Worm (Caenorhabditis elegans): ENCODE results near the gene F52B11.5.

Gene F52B11.5

DNA sequence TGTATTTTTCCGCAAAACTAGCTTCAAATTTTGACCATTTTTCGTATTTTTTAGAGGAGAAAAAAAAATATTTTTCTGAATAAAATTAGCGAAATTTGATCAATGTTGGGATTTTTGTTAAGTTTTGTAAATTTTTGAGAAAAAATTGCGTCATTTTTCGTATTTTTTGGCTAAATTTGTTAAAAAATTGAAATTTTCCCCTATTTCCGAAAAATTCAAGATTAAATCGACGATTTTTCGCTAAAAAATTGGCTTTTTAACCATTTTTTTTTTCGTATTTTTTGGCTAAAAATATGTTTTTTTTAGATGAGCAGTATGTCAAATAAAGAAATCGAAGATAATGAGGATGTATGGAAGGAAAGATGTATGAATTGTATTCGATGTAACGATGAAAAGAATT lies 25.9 kb downstream of the F52B11.5 start, which contains the start of gene cfp-1:
TSS of gene cfp-1 (plus strand) at position 301 of the 400 bp plus-strand sequence.
- TF ChIP-seq lsy-12 (tag; optimal IDR thresholded peaks at IDR 0.05) = no peak
- TF ChIP-seq nhr-67 (tag; optimal IDR thresholded peaks at IDR 0.05) = no peak
- no peak for TF ChIP-seq nhr-76 (tag; optimal IDR thresholded peaks at IDR 0.05)
- TF ChIP-seq nhr-23 (tag; optimal IDR thresholded peaks at IDR 0.05) = no peak
- no peak for TF ChIP-seq nhr-43 (tag; optimal IDR thresholded peaks at IDR 0.05; ENCODE audit: poor library complexity, severe bottlenecking)
- no peak for TF ChIP-seq egl-27 (tag; optimal IDR thresholded peaks at IDR 0.05)
- TF ChIP-seq nhr-77 (tag; optimal IDR thresholded peaks at IDR 0.05) = no peak
- TF ChIP-seq sea-2 (GFP tag; optimal IDR thresholded peaks at IDR 0.05) = no peak
- no peak for TF ChIP-seq hmg-11 (tag; optimal IDR thresholded peaks at IDR 0.05)
- no peak for TF ChIP-seq daf-12 (tag; optimal IDR thresholded peaks at IDR 0.05)
- no peak for TF ChIP-seq mml-1 (tag; optimal IDR thresholded peaks at IDR 0.05)
- no peak for TF ChIP-seq nhr-25 (tag; optimal IDR thresholded peaks at IDR 0.05)
- no peak for TF ChIP-seq fkh-10 (GFP tag; optimal IDR thresholded peaks at IDR 0.05)
- TF ChIP-seq zag-1 (tag; optimal IDR thresholded peaks at IDR 0.05) = no peak
- no peak for TF ChIP-seq nhr-28 (tag; optimal IDR thresholded peaks at IDR 0.05)
- TF ChIP-seq egl-5 (tag; optimal IDR thresholded peaks at IDR 0.05) = no peak
- no peak for TF ChIP-seq nhr-12 (tag; optimal IDR thresholded peaks at IDR 0.05)
- TF ChIP-seq mdl-1 (tag; optimal IDR thresholded peaks at IDR 0.05) = no peak
- no peak for TF ChIP-seq ceh-82 (tag; optimal IDR thresholded peaks at IDR 0.05)

DNA sequence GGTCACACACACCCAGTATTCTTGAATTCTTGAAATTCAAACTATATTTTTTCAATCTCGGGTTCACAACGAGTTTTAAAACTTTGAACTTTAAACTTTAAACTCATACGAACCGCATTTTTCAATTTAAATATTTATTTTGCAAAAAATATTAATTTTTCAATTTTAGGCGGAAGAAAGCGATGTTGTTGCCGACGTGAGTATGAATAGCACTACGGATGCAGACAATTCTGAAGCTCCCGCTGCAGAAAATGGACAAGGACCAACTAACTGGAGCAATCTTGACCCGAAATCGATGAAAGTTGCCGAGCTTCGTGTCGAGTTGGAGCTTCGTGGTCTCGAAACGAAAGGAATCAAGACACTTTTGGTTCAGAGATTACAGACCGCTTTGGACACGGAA lies 28.6 kb downstream of the F52B11.5 start:
- TF ChIP-seq nhr-76 (tag; optimal IDR thresholded peaks at IDR 0.05) = no peak
- no peak for TF ChIP-seq eor-1 (tag; optimal IDR thresholded peaks at IDR 0.05)
- no peak for TF ChIP-seq ZK546.5 (tag; optimal IDR thresholded peaks at IDR 0.05)
- no peak for TF ChIP-seq nhr-25 (tag; optimal IDR thresholded peaks at IDR 0.05)
- TF ChIP-seq ama-1 (optimal IDR thresholded peaks at IDR 0.05) = no peak
- no peak for TF ChIP-seq nhr-23 (tag; optimal IDR thresholded peaks at IDR 0.05)
- no peak for TF ChIP-seq pqm-1 (tag; optimal IDR thresholded peaks at IDR 0.05)
- no peak for TF ChIP-seq nfya-1 (tag; optimal IDR thresholded peaks at IDR 0.05; ENCODE audit: insufficient read depth)
- TF ChIP-seq R02D3.7 (tag; optimal IDR thresholded peaks at IDR 0.05) = no peak
- no peak for TF ChIP-seq lin-39 (tag; optimal IDR thresholded peaks at IDR 0.05)
- TF ChIP-seq snpc-4 (tag; optimal IDR thresholded peaks at IDR 0.05) = no peak
- no peak for TF ChIP-seq pha-4 (tag; optimal IDR thresholded peaks at IDR 0.05)

DNA sequence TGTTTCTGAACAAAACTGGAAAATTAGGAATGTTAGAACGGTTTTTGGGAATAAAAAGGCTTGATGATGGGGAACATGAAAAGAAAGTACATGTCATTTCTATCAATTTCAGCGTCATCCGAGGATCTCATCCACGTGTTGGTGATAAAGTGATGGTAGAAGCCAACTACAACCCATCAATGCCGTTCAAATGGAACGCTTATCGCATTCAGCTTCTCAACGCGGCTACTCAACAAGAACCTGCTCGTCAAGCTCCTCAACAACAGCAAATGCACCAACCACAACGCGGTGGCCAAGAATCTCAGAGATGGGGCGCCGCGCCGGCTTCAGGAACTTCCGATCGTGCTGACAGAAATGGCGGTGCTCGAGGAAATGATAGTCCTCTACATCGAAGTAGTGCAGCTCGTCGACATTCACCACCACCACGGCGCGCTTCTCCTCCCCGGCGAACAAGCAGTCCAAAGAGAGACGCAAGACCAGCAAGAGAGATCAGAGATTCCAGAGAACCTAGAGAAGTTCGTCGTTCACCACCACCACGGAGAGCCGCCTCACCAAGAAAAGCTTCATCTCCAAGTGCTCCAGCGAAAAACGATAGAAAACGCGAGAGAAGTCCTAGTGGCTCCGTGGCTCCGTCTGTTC lies 30.9 kb downstream of the F52B11.5 start:
- TF ChIP-seq ama-1 (optimal IDR thresholded peaks at IDR 0.05) (peak; percentile 90), elt-2 (tag; optimal IDR thresholded peaks at IDR 0.05) (peak; percentile 1), ceh-9 (tag; optimal IDR thresholded peaks at IDR 0.05) (no peak), egl-27 (tag; optimal IDR thresholded peaks at IDR 0.05) (no peak), nhr-28 (tag; optimal IDR thresholded peaks at IDR 0.05) (no peak), snpc-4 (tag; optimal IDR thresholded peaks at IDR 0.05) (no peak), lin-39 (tag; optimal IDR thresholded peaks at IDR 0.05) (no peak)

DNA sequence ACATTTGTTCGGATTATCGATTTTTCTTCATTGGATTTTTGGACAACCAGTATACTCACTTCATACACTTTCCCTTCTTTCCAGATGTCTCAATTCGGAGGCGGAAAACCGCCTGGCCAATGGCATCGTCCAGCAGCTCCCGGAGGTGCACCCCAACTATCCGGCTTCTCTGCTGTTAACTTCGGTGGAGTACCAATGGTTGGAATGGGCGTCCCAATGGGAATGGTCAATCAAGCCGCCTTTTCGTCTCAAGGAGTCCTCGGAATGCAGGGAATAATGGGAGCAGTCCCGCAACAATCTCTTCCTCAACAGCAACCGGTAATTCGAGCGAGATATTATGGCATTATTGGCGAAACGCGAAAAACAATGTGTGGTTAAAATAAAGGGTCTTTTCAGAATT lies 31.6 kb downstream of the F52B11.5 start, which contains the start of gene ccar-1:
TSS of gene ccar-1 (plus strand) at position 83 of the 400 bp plus-strand sequence.
- peak; percentile 18 for TF ChIP-seq nhr-43 (tag; optimal IDR thresholded peaks at IDR 0.05; ENCODE audit: poor library complexity, severe bottlenecking)
- TF ChIP-seq skn-1 (tag; optimal IDR thresholded peaks at IDR 0.05) = no peak

DNA sequence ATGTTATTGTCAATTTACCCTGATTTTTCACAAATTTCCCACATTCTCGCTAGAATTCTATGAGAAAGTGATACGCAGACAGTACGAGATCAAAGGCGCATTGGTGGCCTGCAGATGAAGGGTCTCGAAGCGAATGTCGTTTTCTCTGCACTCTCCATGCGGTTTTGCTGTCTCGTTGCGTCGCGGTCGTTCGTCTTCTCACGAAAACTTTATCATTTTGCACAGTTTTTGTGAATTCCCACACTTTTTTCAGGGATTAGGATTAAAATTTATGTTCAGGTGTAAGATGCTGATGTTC lies 32.1 kb downstream of the F52B11.5 start:
- TF ChIP-seq nhr-25 (tag; optimal IDR thresholded peaks at IDR 0.05) (peak; percentile 73), skn-1 (tag; optimal IDR thresholded peaks at IDR 0.05) (peak; percentile 78), snpc-4 (tag; optimal IDR thresholded peaks at IDR 0.05) (peak; percentile 88), ceh-16 (tag; optimal IDR thresholded peaks at IDR 0.05) (no peak), tbx-2 (tag; optimal IDR thresholded peaks at IDR 0.05) (peak; percentile 8), elt-1 (tag; optimal IDR thresholded peaks at IDR 0.05) (peak; percentile 8), ceh-82 (tag; optimal IDR thresholded peaks at IDR 0.05) (no peak), mml-1 (tag; optimal IDR thresholded peaks at IDR 0.05) (no peak), hmg-11 (tag; optimal IDR thresholded peaks at IDR 0.05) (peak; percentile 66), nhr-23 (tag; optimal IDR thresholded peaks at IDR 0.05) (peak; percentile 48), sea-2 (GFP tag; optimal IDR thresholded peaks at IDR 0.05) (no peak), ztf-11 (tag; optimal IDR thresholded peaks at IDR 0.05) (no peak), fkh-10 (GFP tag; optimal IDR thresholded peaks at IDR 0.05) (no peak), eor-1 (tag; optimal IDR thresholded peaks at IDR 0.05) (no peak), nhr-43 (tag; optimal IDR thresholded peaks at IDR 0.05; ENCODE audit: poor library complexity, severe bottlenecking) (peak; percentile 78), unc-62 (GFP tag; optimal IDR thresholded peaks at IDR 0.05) (no peak), ZK546.5 (tag; optimal IDR thresholded peaks at IDR 0.05) (no peak), aly-2 (tag; optimal IDR thresholded peaks at IDR 0.05) (no peak), ztf-4 (tag; optimal IDR thresholded peaks at IDR 0.05) (no peak), unc-39 (tag; optimal IDR thresholded peaks at IDR 0.05) (no peak), nhr-77 (tag; optimal IDR thresholded peaks at IDR 0.05) (no peak), ceh-28 (tag; optimal IDR thresholded peaks at IDR 0.05) (peak; percentile 49), lin-15B (tag; optimal IDR thresholded peaks at IDR 0.05) (peak; percentile 96), elt-3 (tag; optimal IDR thresholded peaks at IDR 0.05) (peak in 1 of 3 experiments; percentile 76), nfya-1 (tag; optimal IDR thresholded peaks at IDR 0.05; ENCODE audit: insufficient read depth) (peak; percentile 92), ama-1 (optimal IDR thresholded peaks at IDR 0.05) (peak; percentile 81), nhr-12 (tag; optimal IDR thresholded peaks at IDR 0.05) (no peak), lin-39 (tag; optimal IDR thresholded peaks at IDR 0.05) (peak; percentile 78), nhr-11 (tag; optimal IDR thresholded peaks at IDR 0.05) (no peak)
